Worm (Caenorhabditis elegans) whole organism, young adult: ENCODE measurements around the gene pho-7.
A peak's percentile ranks its signal among the peaks of the same experiment; 100 is the strongest.

Experiments
- B0035.1 ChIP-seq: sonication (generic microtip); optimal IDR thresholded peaks from 2 replicates; lab custom pipeline; 2016; ENCODE audit warnings: missing genetic modification characterization, mild to moderate bottlenecking, missing compliant biosample characterization, missing genotype, missing genetic modification reagents
- D2030.7 ChIP-seq: fragments of 200-800 bp; sonication (Bioruptor generic); IDR thresholded peaks from 2 replicates; pipeline ENCODE4 v1.3.6; 2022; ENCODE audit warnings: missing genetic modification reagents, missing genetic modification characterization, missing compliant biosample characterization
- F33H1.4 ChIP-seq: fragments of 200-800 bp; sonication (Bioruptor generic); IDR thresholded peaks from 2 replicates; pipeline ENCODE4 v1.3.6; 2022; ENCODE audit warnings: missing genetic modification reagents, missing genetic modification characterization, missing compliant biosample characterization
- F55B11.4 ChIP-seq: sonication (generic microtip); optimal IDR thresholded peaks from 2 replicates; lab custom pipeline; 2016; ENCODE audit warnings: missing compliant biosample characterization, missing genetic modification characterization, borderline replicate concordance; ENCODE audit not compliant: insufficient read depth
- Y53G8AR.9 ChIP-seq: fragments of 200-800 bp; sonication (Bioruptor generic); conservative IDR thresholded peaks from 2 replicates; pipeline ENCODE4 v1.3.6; 2022; ENCODE audit warnings: missing genetic modification reagents, missing genetic modification characterization, missing compliant biosample characterization
- Y79H2A.3 ChIP-seq: fragments of 200-800 bp; sonication (Bioruptor generic); conservative IDR thresholded peaks from 2 replicates; pipeline ENCODE4 v1.3.6; 2022; ENCODE audit warnings: missing genetic modification reagents, missing genetic modification characterization, missing compliant biosample characterization
- ama-1 ChIP-seq, 3 experiments: fragments of 150-350 bp in 1 of 3; sonication (generic microtip) in 2 of 3; optimal IDR thresholded peaks; 2 replicates each; lab custom pipeline; 2014 to 2018; ENCODE audit warnings: missing biosample characterization in 2 of 3, missing genetic modification characterization in 2 of 3, missing genetic modification reagents in 2 of 3
- athp-1 ChIP-seq: sonication (generic microtip); optimal IDR thresholded peaks from 2 replicates; lab custom pipeline; 2017; ENCODE audit warnings: mild to moderate bottlenecking, missing genetic modification characterization, missing compliant biosample characterization
- attf-3 ChIP-seq: fragments of 200-800 bp; sonication (Bioruptor generic); conservative IDR thresholded peaks from 2 replicates; pipeline ENCODE4 v1.3.6; 2022; ENCODE audit warnings: missing genetic modification reagents, missing genetic modification characterization, missing compliant biosample characterization
- attf-6 ChIP-seq: fragments of 200-800 bp; sonication (Bioruptor generic); IDR thresholded peaks from 2 replicates; pipeline ENCODE4 v1.3.6; 2022; ENCODE audit warnings: missing genetic modification reagents, missing genetic modification characterization, missing compliant biosample characterization
- cebp-1 ChIP-seq, 2 experiments: fragments of 200-800 bp in 1 of 2; sonication (Bioruptor generic) in 1 of 2; sonication (generic microtip) in 1 of 2; IDR thresholded peaks in 1 of 2; optimal IDR thresholded peaks in 1 of 2; 2 replicates each; pipeline versions ENCODE4 v1.3.6 to Lab custom; 2017 to 2022; ENCODE audit warnings: missing compliant biosample characterization in 2 of 2, missing genetic modification characterization in 2 of 2, mild to moderate bottlenecking in 1 of 2, missing genetic modification reagents in 1 of 2, moderate library complexity in 1 of 2
- cebp-2 ChIP-seq: fragments of 200-800 bp; sonication (Bioruptor generic); IDR thresholded peaks from 2 replicates; pipeline ENCODE4 v1.3.6; 2022; ENCODE audit warnings: missing genetic modification characterization, missing compliant biosample characterization
- ceh-27 ChIP-seq: fragments of 200-800 bp; sonication (Bioruptor generic); optimal IDR thresholded peaks from 2 replicates; lab custom pipeline; 2018; ENCODE audit warnings: mild to moderate bottlenecking, missing genetic modification characterization, moderate library complexity, missing compliant biosample characterization
- ceh-58 ChIP-seq: fragments of 200-800 bp; sonication (Bioruptor generic); IDR thresholded peaks from 2 replicates; pipeline ENCODE4 v1.3.6; 2022; ENCODE audit warnings: missing genetic modification characterization, missing compliant biosample characterization
- dox-1 ChIP-seq: fragments of 200-800 bp; sonication (Bioruptor generic); IDR thresholded peaks from 2 replicates; pipeline ENCODE4 v1.3.6; 2022; ENCODE audit warnings: missing genetic modification reagents, missing genetic modification characterization, missing compliant biosample characterization
- dpff-1 ChIP-seq: sonication (generic microtip); optimal IDR thresholded peaks from 2 replicates; lab custom pipeline; 2017; ENCODE audit warnings: mild to moderate bottlenecking, missing genetic modification characterization, missing compliant biosample characterization
- dpl-1 ChIP-seq: fragments of 150-350 bp; optimal IDR thresholded peaks from 2 replicates; lab custom pipeline; 2014; ENCODE audit warnings: missing biosample characterization, missing genetic modification reagents, missing genetic modification characterization
- ets-4 ChIP-seq: fragments of 200-800 bp; sonication (Bioruptor generic); optimal IDR thresholded peaks from 2 replicates; lab custom pipeline; 2018; ENCODE audit warnings: mild to moderate bottlenecking, missing genetic modification characterization, missing compliant biosample characterization
- hlh-26 ChIP-seq: fragments of 200-800 bp; sonication (Bioruptor generic); conservative IDR thresholded peaks from 2 replicates; pipeline ENCODE4 v1.3.6; 2022; ENCODE audit warnings: missing genetic modification reagents, missing genetic modification characterization, missing compliant biosample characterization
- hrde-1 ChIP-seq: sonication (generic microtip); optimal IDR thresholded peaks from 2 replicates; lab custom pipeline; 2016; ENCODE audit warnings: missing genetic modification characterization, mild to moderate bottlenecking, missing compliant biosample characterization, moderate library complexity, missing genotype, missing genetic modification reagents, borderline replicate concordance
- lin-54 ChIP-seq: fragments of 200-800 bp; sonication (Bioruptor generic); optimal IDR thresholded peaks from 2 replicates; lab custom pipeline; 2018; ENCODE audit warnings: mild to moderate bottlenecking, missing genetic modification characterization, missing compliant biosample characterization
- madf-10 ChIP-seq: sonication (generic microtip); optimal IDR thresholded peaks from 2 replicates; lab custom pipeline; 2016; ENCODE audit warnings: mild to moderate bottlenecking, missing genetic modification characterization, missing compliant biosample characterization
- mel-28 ChIP-seq: sonication (generic microtip); optimal IDR thresholded peaks from 2 replicates; lab custom pipeline; 2016; ENCODE audit warnings: borderline replicate concordance, mild to moderate bottlenecking, missing genetic modification characterization, missing compliant biosample characterization
- nhr-80 ChIP-seq: sonication (generic microtip); optimal IDR thresholded peaks from 2 replicates; lab custom pipeline; 2016; ENCODE audit warnings: missing genetic modification characterization, missing compliant biosample characterization
- nhr-90 ChIP-seq: sonication (generic microtip); optimal IDR thresholded peaks from 2 replicates; lab custom pipeline; 2016; ENCODE audit warnings: missing genotype, mild to moderate bottlenecking, missing genetic modification characterization, missing compliant biosample characterization
- rec-8 ChIP-seq, 2 experiments: sonication (generic microtip); optimal IDR thresholded peaks; 2 replicates each; lab custom pipeline; 2016; ENCODE audit warnings: mild to moderate bottlenecking in 2 of 2, missing genetic modification characterization in 2 of 2, missing genetic modification reagents in 2 of 2, missing genotype in 2 of 2, missing biosample characterization in 1 of 2, missing compliant biosample characterization in 1 of 2, moderate library complexity in 1 of 2
- snpc-4 ChIP-seq, 5 experiments: fragments of 150-350 bp in 1 of 5; sonication (generic microtip) in 4 of 5; optimal IDR thresholded peaks; 2 replicates each; lab custom pipeline; 2014 to 2018; ENCODE audit warnings: missing genetic modification characterization in 5 of 5, missing biosample characterization in 3 of 5, antibody characterized with exemption in 2 of 5, mild to moderate bottlenecking in 2 of 5, missing compliant biosample characterization in 2 of 5, missing genotype in 2 of 5, moderate library complexity in 2 of 5, missing genetic modification reagents in 1 of 5
- somi-1 ChIP-seq: fragments of 200-800 bp; sonication (Bioruptor generic); optimal IDR thresholded peaks from 2 replicates; lab custom pipeline; 2018; ENCODE audit warnings: mild to moderate bottlenecking, missing genetic modification characterization, missing compliant biosample characterization
- tlf-1 ChIP-seq: fragments of 200-800 bp; sonication (Bioruptor generic); optimal IDR thresholded peaks from 2 replicates; lab custom pipeline; 2018; ENCODE audit warnings: mild to moderate bottlenecking, missing genetic modification characterization, missing compliant biosample characterization
- ztf-18 ChIP-seq: sonication (generic microtip); optimal IDR thresholded peaks from 2 replicates; lab custom pipeline; 2016; ENCODE audit warnings: missing genotype, mild to moderate bottlenecking, missing genetic modification characterization, missing compliant biosample characterization
- ztf-25 ChIP-seq: fragments of 200-800 bp; sonication (Bioruptor generic); IDR thresholded peaks from 2 replicates; pipeline ENCODE4 v1.3.6; 2022; ENCODE audit warnings: missing genetic modification reagents, missing genetic modification characterization, missing compliant biosample characterization
- ztf-3 ChIP-seq: fragments of 200-800 bp; sonication (Bioruptor generic); optimal IDR thresholded peaks from 2 replicates; lab custom pipeline; 2018; ENCODE audit warnings: mild to moderate bottlenecking, missing genetic modification characterization, missing compliant biosample characterization

The pho-7 gene

ce11 chrX:10928948-10929563 lies 12.1 kb downstream of the pho-7 start, which contains the start of gene dgn-1:
Gene dgn-1, minus strand, starts transcription at chrX:10928998.
- TF ChIP-seq somi-1: no peak
- TF ChIP-seq ztf-18 (tag; lab: Kevin White, UChicago): no peak
- no peak for TF ChIP-seq rec-8 (tag; optimal IDR thresholded peaks at IDR 0.05; lab: Kevin White, UChicago)
- TF ChIP-seq nhr-80: peak; percentile 56

ce11 chrX:10927136-10927535 lies 14.0 kb downstream of the pho-7 start:
- TF ChIP-seq ztf-25 (GFP tag; lab: Robert Waterston, UW): no peak
- TF ChIP-seq nhr-90 (tag; lab: Kevin White, UChicago): no peak
- TF ChIP-seq attf-3 (GFP tag; lab: Robert Waterston, UW): no peak
- TF ChIP-seq hlh-26: no peak
- TF ChIP-seq ztf-3 (GFP tag; lab: Kevin White, UChicago): no peak
- no peak for TF ChIP-seq Y79H2A.3 (GFP tag; lab: Robert Waterston, UW)
- no peak for TF ChIP-seq snpc-4 (GFP tag; optimal IDR thresholded peaks at IDR 0.05; lab: Kevin White, UChicago)
- TF ChIP-seq snpc-4 (tag; optimal IDR thresholded peaks at IDR 0.05; lab: Kevin White, UChicago): no peak
- TF ChIP-seq B0035.1 (tag; lab: Kevin White, UChicago): no peak
- no peak for TF ChIP-seq D2030.7 (GFP tag; lab: Robert Waterston, UW)
- TF ChIP-seq F33H1.4 (GFP tag; lab: Robert Waterston, UW): no peak
- TF ChIP-seq cebp-1 (GFP tag; IDR thresholded peaks at IDR 0.05; lab: Robert Waterston, UW): no peak
- no peak for TF ChIP-seq cebp-1 (tag; optimal IDR thresholded peaks at IDR 0.05; lab: Kevin White, UChicago)
- TF ChIP-seq ets-4 (GFP tag; lab: Kevin White, UChicago): no peak
- no peak for TF ChIP-seq ama-1 (optimal IDR thresholded peaks at IDR 0.05; lab: Kevin White, UChicago)
- no peak for TF ChIP-seq ama-1 (GFP tag; optimal IDR thresholded peaks at IDR 0.05; lab: Kevin White, UChicago)
- TF ChIP-seq attf-6: no peak
- TF ChIP-seq madf-10 (tag; lab: Kevin White, UChicago): no peak
- TF ChIP-seq Y53G8AR.9 (GFP tag; lab: Robert Waterston, UW): no peak

- no peak for TF ChIP-seq dpff-1 (tag; lab: Kevin White, UChicago)
- TF ChIP-seq ztf-3 (GFP tag; lab: Kevin White, UChicago): no peak
- TF ChIP-seq tlf-1: no peak
- TF ChIP-seq Y53G8AR.9 (GFP tag; lab: Robert Waterston, UW): no peak
- TF ChIP-seq hrde-1 (tag; lab: Kevin White, UChicago): no peak
- TF ChIP-seq ceh-27 (GFP tag; lab: Kevin White, UChicago): no peak
- TF ChIP-seq lin-54: no peak
- no peak for TF ChIP-seq athp-1 (tag; lab: Kevin White, UChicago)
- TF ChIP-seq ceh-58 (GFP tag; lab: Robert Waterston, UW): no peak
- TF ChIP-seq F55B11.4 (tag; lab: Kevin White, UChicago): no peak
- no peak for TF ChIP-seq dpl-1
- TF ChIP-seq dox-1 (GFP tag; lab: Robert Waterston, UW): no peak
- no peak for TF ChIP-seq mel-28 (tag; lab: Kevin White, UChicago)
- no peak for TF ChIP-seq cebp-2 (GFP tag; lab: Robert Waterston, UW)
Measured at ce11 chrX:10924031-10924430, 17.1 kb downstream of the pho-7 start.
